Fruit fly (Drosophila melanogaster): Measurements from ENCODE around the gene gb.

dm6 chr3R:27118346-27118745 is 6.3 kb upstream of the gb start, which contains the start of gene CG5882:
- TF ChIP-seq Ets96B (tag; optimal IDR thresholded peaks at IDR 0.05) (no peak), Smox (GFP tag; optimal IDR thresholded peaks at IDR 0.05) (no peak), Met (GFP tag; optimal IDR thresholded peaks at IDR 0.05) (no peak), Sox14 (GFP tag; optimal IDR thresholded peaks at IDR 0.05) (no peak), net (GFP tag; optimal IDR thresholded peaks at IDR 0.05) (no peak), Hr39 (GFP tag; optimal IDR thresholded peaks at IDR 0.05) (no peak), Lpt (GFP tag; optimal IDR thresholded peaks at IDR 0.05) (no peak)
